Fruit fly (Drosophila melanogaster) whole organism, adult: ENCODE data around the gene Sap30.

ENCODE experiments used
- CG12768 ChIP-seq: fragments of 200-800 bp; sonication (Bioruptor generic); optimal IDR thresholded peaks from 2 replicates; lab custom pipeline; 2017; ENCODE audit warnings: missing biosample characterization, missing genetic modification characterization, mild to moderate bottlenecking, moderate library complexity, missing genetic modification reagents
- CG14711 ChIP-seq: fragments of 200-800 bp; sonication (Bioruptor generic); optimal IDR thresholded peaks from 2 replicates; lab custom pipeline; 2018; ENCODE audit warnings: missing biosample characterization, mild to moderate bottlenecking, missing genetic modification characterization, moderate library complexity
- CG1620 ChIP-seq: fragments of 200-800 bp; sonication (Bioruptor generic); optimal IDR thresholded peaks from 2 replicates; lab custom pipeline; 2016; ENCODE audit warnings: missing biosample characterization, missing genetic modification characterization
- CG33017 ChIP-seq: fragments of 200-800 bp; sonication (Bioruptor generic); optimal IDR thresholded peaks from 2 replicates; lab custom pipeline; 2018; ENCODE audit warnings: missing biosample characterization, mild to moderate bottlenecking, missing genetic modification characterization, moderate library complexity
- CG5204 ChIP-seq: fragments of 200-800 bp; sonication (Bioruptor generic); optimal IDR thresholded peaks from 2 replicates; lab custom pipeline; 2016; ENCODE audit warnings: missing biosample characterization, missing genetic modification characterization
- CG7045 ChIP-seq: fragments of 200-800 bp; sonication (Bioruptor generic); optimal IDR thresholded peaks from 2 replicates; lab custom pipeline; 2017; ENCODE audit warnings: missing biosample characterization, mild to moderate bottlenecking, missing genetic modification characterization
- CG7101 ChIP-seq: fragments of 200-800 bp; sonication (Bioruptor generic); optimal IDR thresholded peaks from 2 replicates; lab custom pipeline; 2018; ENCODE audit warnings: missing biosample characterization, mild to moderate bottlenecking, missing genetic modification characterization, moderate library complexity
- Clk ChIP-seq: fragments of 200-800 bp; sonication (Bioruptor generic); optimal IDR thresholded peaks from 2 replicates; lab custom pipeline; 2017; ENCODE audit warnings: missing biosample characterization, missing genetic modification characterization
- Crg-1 ChIP-seq: fragments of 200-800 bp; sonication (Bioruptor generic); optimal IDR thresholded peaks from 2 replicates; lab custom pipeline; 2016; ENCODE audit warnings: missing biosample characterization, missing genetic modification characterization
- Hr96 ChIP-seq: fragments of 200-800 bp; sonication (Bioruptor generic); optimal IDR thresholded peaks from 2 replicates; lab custom pipeline; 2016; ENCODE audit warnings: missing biosample characterization, missing genetic modification characterization
- Mnt ChIP-seq: fragments of 200-800 bp; sonication (Bioruptor generic); optimal IDR thresholded peaks from 2 replicates; lab custom pipeline; 2016; ENCODE audit warnings: missing biosample characterization, mild to moderate bottlenecking, missing genetic modification characterization
- bab1 ChIP-seq: fragments of 200-800 bp; sonication (Bioruptor generic); optimal IDR thresholded peaks from 3 replicates; lab custom pipeline; 2019; ENCODE audit warnings: missing biosample characterization, mild to moderate bottlenecking, missing genetic modification characterization, moderate library complexity
- cic ChIP-seq: fragments of 200-800 bp; sonication (Bioruptor generic); optimal IDR thresholded peaks from 2 replicates; lab custom pipeline; 2017; ENCODE audit warnings: missing biosample characterization, mild to moderate bottlenecking, missing genetic modification characterization, moderate library complexity
- cnc ChIP-seq, 2 experiments: fragments of >200 bp; optimal IDR thresholded peaks; 2 replicates each; lab custom pipeline; 2017
- kay ChIP-seq: fragments of 200-800 bp; sonication (Bioruptor generic); peaks from one replicate; lab custom pipeline; 2016; ENCODE audit warnings: missing biosample characterization, missing genetic modification characterization, borderline replicate concordance
- ovo ChIP-seq: fragments of 200-800 bp; sonication (Bioruptor generic); optimal IDR thresholded peaks from 2 replicates; lab custom pipeline; 2016; ENCODE audit warnings: missing biosample characterization, missing genetic modification characterization
- pad ChIP-seq: fragments of 200-800 bp; sonication (Bioruptor generic); optimal IDR thresholded peaks from 3 replicates; lab custom pipeline; 2017; ENCODE audit warnings: missing biosample characterization, missing genetic modification characterization, mild to moderate bottlenecking, moderate library complexity, missing genetic modification reagents
- tj ChIP-seq: fragments of 200-800 bp; sonication (Bioruptor generic); optimal IDR thresholded peaks from 3 replicates; lab custom pipeline; 2017; ENCODE audit warnings: missing biosample characterization, mild to moderate bottlenecking, missing genetic modification characterization, moderate library complexity
- toe ChIP-seq: fragments of 200-800 bp; sonication (Bioruptor generic); optimal IDR thresholded peaks from 2 replicates; lab custom pipeline; 2016; ENCODE audit warnings: missing biosample characterization, missing genetic modification characterization

The Sap30 gene

dm6 chrX:16803299-16803698, 16.2 kb downstream of the Sap30 start, which contains the start of the genes Rai1 and CG13005:
Gene Rai1, minus strand, starts transcription at chrX:16803344.
Gene CG13005, plus strand, starts transcription at chrX:16803650.
- TF ChIP-seq Clk (GFP tag; lab: Kevin White, UChicago): no peak
- TF ChIP-seq CG1620: peak; percentile 35

DNA sequence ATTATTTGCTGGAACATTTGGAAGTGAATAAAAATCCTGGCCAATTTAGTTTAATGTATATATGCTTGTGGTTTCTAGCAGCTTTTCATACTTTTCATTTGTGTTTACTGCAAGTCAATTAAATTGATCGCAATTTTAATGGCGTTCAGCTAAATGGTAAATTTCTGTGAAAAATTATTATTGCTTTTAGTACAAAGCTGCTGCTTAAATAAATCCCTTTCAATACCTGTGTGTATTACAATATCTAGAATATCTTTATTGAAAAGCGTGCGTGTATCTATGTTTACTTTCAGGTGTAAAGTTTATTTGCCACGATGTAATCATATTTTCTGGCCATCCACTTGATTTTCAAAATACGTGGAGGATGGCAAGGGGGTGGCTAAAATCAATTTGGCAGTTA, 18.7 kb downstream of the Sap30 start, which contains the start of gene ppk28:
Gene ppk28, plus strand, starts transcription at position 301 of the 400 bp plus-strand sequence.
- TF ChIP-seq ovo (GFP tag; lab: Kevin White, UChicago) (no peak), toe (GFP tag; lab: Kevin White, UChicago) (no peak), Crg-1 (GFP tag; lab: Kevin White, UChicago) (no peak), Mnt (GFP tag; lab: Kevin White, UChicago) (no peak), Hr96 (GFP tag; lab: Kevin White, UChicago) (no peak)

dm6 chrX:16808654-16809053, 21.6 kb downstream of the Sap30 start:
- no peak for TF ChIP-seq kay
- no peak for TF ChIP-seq Clk (GFP tag; lab: Kevin White, UChicago)
- no peak for TF ChIP-seq Hr96 (GFP tag; lab: Kevin White, UChicago)
- no peak for TF ChIP-seq pad (GFP tag; lab: Kevin White, UChicago)
- TF ChIP-seq CG14711 (tag; lab: Kevin White, UChicago): no peak
- TF ChIP-seq CG12768 (GFP tag; lab: Kevin White, UChicago): no peak
- no peak for TF ChIP-seq tj
- TF ChIP-seq toe (GFP tag; lab: Kevin White, UChicago): no peak
- no peak for TF ChIP-seq CG5204
- no peak for TF ChIP-seq CG1620
- no peak for TF ChIP-seq Mnt (GFP tag; lab: Kevin White, UChicago)
- no peak for TF ChIP-seq cnc (optimal IDR thresholded peaks at IDR 0.05; lab: Kevin White, UChicago)
- TF ChIP-seq CG7045: no peak

DNA sequence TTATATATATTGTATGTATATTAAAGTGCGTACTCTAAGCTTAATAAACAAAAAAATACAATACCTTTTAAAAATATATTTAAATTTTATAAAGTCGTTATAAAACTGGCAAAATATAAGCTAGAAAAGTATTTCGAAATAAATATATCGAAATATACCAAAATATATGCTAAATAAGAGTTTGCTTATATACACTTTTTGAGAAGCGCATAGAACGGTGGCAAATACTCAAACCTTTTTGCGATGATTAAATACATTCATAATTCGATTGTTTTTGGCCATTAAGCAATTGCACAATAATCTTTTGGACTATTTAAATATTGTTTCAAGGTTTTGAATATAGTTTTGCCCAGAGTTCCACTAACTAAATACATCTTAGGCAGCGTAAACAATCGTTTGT, 22.0 kb downstream of the Sap30 start:
- TF ChIP-seq Clk (GFP tag; lab: Kevin White, UChicago) (no peak), CG12768 (GFP tag; lab: Kevin White, UChicago) (no peak), CG33017 (no peak), bab1 (GFP tag; lab: Kevin White, UChicago) (no peak), CG7101 (tag; lab: Kevin White, UChicago) (no peak), pad (GFP tag; lab: Kevin White, UChicago) (no peak), Crg-1 (GFP tag; lab: Kevin White, UChicago) (no peak), Mnt (GFP tag; lab: Kevin White, UChicago) (no peak), cic (GFP tag; lab: Kevin White, UChicago) (no peak), CG7045 (no peak), toe (GFP tag; lab: Kevin White, UChicago) (no peak), cnc (optimal IDR thresholded peaks at IDR 0.05; lab: Kevin White, UChicago) (no peak), CG14711 (tag; lab: Kevin White, UChicago) (no peak), tj (no peak)

- TF ChIP-seq Hr96 (GFP tag; lab: Kevin White, UChicago) (no peak), bab1 (GFP tag; lab: Kevin White, UChicago) (no peak), kay (no peak), CG7101 (tag; lab: Kevin White, UChicago) (peak; percentile 14)
These were observed 24.2 kb downstream of the Sap30 start, which contains the start of gene CG4829 for dm6 chrX:16811213-16811749. Gene CG4829, plus strand, starts transcription at chrX:16811699.

DNA sequence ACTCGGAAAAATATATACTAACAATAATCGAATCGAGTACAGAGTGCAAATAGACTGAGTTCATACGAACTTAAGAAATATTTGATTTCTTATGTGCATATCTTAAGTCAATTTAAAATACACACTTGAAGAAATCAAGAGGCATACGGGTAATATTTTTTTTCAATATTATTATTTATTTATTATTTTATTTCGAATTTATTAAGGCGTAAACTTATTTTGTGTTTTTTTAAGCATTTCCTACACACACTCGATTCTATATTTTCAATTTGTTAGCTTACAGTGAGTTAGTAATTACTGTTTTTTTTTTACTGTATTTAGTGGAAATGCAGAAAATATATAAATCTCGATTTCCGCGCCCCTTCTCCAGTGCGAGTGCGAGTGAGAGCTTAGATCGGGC, 26.1 kb downstream of the Sap30 start:
- TF ChIP-seq CG7101 (tag; lab: Kevin White, UChicago) (no peak), bab1 (GFP tag; lab: Kevin White, UChicago) (peak; percentile 5)

DNA sequence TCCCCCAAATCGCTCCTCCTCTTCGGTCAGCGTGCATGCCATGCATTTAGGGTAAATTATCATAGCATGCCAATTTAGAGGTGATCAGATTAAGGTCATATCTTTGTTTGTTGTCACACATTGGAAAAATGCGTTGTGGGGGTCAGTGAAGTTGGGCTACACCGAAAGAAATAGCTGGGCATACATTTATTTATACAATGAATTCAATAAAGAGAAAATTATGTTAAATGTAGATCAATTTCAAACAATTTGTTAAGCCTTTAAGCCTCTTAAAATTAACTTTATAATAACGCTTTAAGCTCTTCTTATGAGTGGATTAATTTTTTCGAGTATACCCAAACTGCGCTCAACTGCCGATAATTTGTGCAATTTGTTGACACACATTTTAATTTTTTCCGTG, 27.3 kb downstream of the Sap30 start:
- TF ChIP-seq CG14711 (tag; lab: Kevin White, UChicago) (no peak), tj (no peak), bab1 (GFP tag; lab: Kevin White, UChicago) (peak; percentile 27)

dm6 chrX:16815168-16815567, 28.1 kb downstream of the Sap30 start:
- no peak for TF ChIP-seq tj
- no peak for TF ChIP-seq cic (GFP tag; lab: Kevin White, UChicago)
- TF ChIP-seq bab1 (GFP tag; lab: Kevin White, UChicago): no peak
- TF ChIP-seq Crg-1 (GFP tag; lab: Kevin White, UChicago): no peak
- no peak for TF ChIP-seq kay
- no peak for TF ChIP-seq pad (GFP tag; lab: Kevin White, UChicago)
- no peak for TF ChIP-seq CG14711 (tag; lab: Kevin White, UChicago)
- no peak for TF ChIP-seq Clk (GFP tag; lab: Kevin White, UChicago)
- TF ChIP-seq toe (GFP tag; lab: Kevin White, UChicago): no peak
- no peak for TF ChIP-seq CG5204
